Fruit fly (Drosophila melanogaster): ENCODE results near the gene PIG-B.

The PIG-B gene

DNA sequence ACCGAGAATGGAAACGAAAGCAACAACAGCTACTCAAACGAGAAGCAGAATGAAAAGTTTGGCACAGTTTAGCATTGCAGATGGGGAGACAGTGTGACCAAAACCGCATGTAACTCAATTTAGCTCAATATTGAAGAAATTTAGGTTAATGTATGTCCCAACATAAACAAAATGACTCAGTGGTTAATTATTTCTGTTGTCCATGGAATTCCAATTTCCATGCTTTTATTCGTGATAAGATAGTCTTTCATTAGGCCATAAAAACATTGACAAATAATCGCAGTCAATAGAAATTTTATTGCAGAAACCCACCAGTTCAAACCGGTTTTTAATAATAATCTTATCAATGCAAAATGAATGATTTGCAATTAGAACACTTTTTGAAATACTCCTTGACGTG is 9.2 kb upstream of the PIG-B start:
- peak; percentile 17 for TF ChIP-seq topi (GFP tag; optimal IDR thresholded peaks at IDR 0.05)
- no peak for TF ChIP-seq CG3919 (GFP tag; optimal IDR thresholded peaks at IDR 0.05)
- peak; percentile 7 for TF ChIP-seq CG6276 (GFP tag; optimal IDR thresholded peaks at IDR 0.05)
- peak; percentile 38 for TF ChIP-seq Hr4 (GFP tag; optimal IDR thresholded peaks at IDR 0.05)
- peak; percentile 13 for TF ChIP-seq OdsH (GFP tag; optimal IDR thresholded peaks at IDR 0.05)
- peak in 1 of 2 experiments; percentile 1 for TF ChIP-seq ss (GFP tag; optimal IDR thresholded peaks at IDR 0.05)
- peak; percentile 5 for TF ChIP-seq CG10669 (GFP tag; optimal IDR thresholded peaks at IDR 0.05)
- no peak for TF ChIP-seq CG11294 (GFP tag; IDR thresholded peaks at IDR 0.05)
- TF ChIP-seq Hr39 (GFP tag; optimal IDR thresholded peaks at IDR 0.05) = peak; percentile 17
- peak; percentile 46 for TF ChIP-seq CG32006 (GFP tag; optimal IDR thresholded peaks at IDR 0.05)
- peak; percentile 65 for TF ChIP-seq svp (GFP tag)
- TF ChIP-seq Eip78C (GFP tag) = peak; percentile 61
- no peak for TF ChIP-seq Lpt (GFP tag; optimal IDR thresholded peaks at IDR 0.05)
- peak; percentile 10 for TF ChIP-seq Met (GFP tag; optimal IDR thresholded peaks at IDR 0.05)
- no peak for TF ChIP-seq Hr38 (GFP tag; optimal IDR thresholded peaks at IDR 0.05)
- no peak for TF ChIP-seq Sox15 (GFP tag; optimal IDR thresholded peaks at IDR 0.05)
- peak; percentile 40 for TF ChIP-seq Eip93F (GFP tag; optimal IDR thresholded peaks at IDR 0.05)

DNA sequence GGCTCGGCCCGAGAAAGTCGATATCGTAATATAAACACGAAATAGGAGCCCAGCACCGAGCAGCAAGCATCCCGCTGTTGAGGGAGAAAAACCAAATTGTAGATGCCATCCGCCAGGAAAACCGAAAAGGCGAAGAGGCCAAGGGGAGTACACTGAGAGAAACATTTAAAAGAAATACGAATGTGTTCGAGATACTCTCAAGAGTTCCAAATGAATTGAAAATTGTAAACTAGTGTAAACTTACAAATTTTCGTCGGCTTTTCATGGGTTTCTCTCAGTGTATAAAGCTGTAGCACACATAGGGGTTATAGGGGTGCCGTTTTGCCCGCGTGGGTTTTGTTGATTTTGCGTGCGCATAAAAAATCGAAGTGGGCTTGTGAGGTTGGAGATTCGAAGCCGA is 8.4 kb upstream of the PIG-B start:
- TF ChIP-seq Lpt (GFP tag; optimal IDR thresholded peaks at IDR 0.05) (peak; percentile 49), CG32006 (GFP tag; optimal IDR thresholded peaks at IDR 0.05) (peak; percentile 78), CG15336 (GFP tag; IDR thresholded peaks at IDR 0.05) (peak; percentile 77), Eip78C (GFP tag) (peak; percentile 95), CG31627 (GFP tag; optimal IDR thresholded peaks at IDR 0.05) (peak; percentile 87), CG4318 (GFP tag; optimal IDR thresholded peaks at IDR 0.05) (peak; percentile 68), CG3919 (GFP tag; optimal IDR thresholded peaks at IDR 0.05) (peak; percentile 56), Sox14 (GFP tag; optimal IDR thresholded peaks at IDR 0.05) (peak; percentile 78), Hr4 (GFP tag; optimal IDR thresholded peaks at IDR 0.05) (peak; percentile 78), Ets21C (GFP tag; optimal IDR thresholded peaks at IDR 0.05) (peak; percentile 71), CG10669 (GFP tag; optimal IDR thresholded peaks at IDR 0.05) (peak; percentile 57), svp (GFP tag) (no peak), Met (GFP tag; optimal IDR thresholded peaks at IDR 0.05) (peak; percentile 87), lz (GFP tag; optimal IDR thresholded peaks at IDR 0.05) (peak; percentile 78), Blimp-1 (GFP tag; optimal IDR thresholded peaks at IDR 0.05) (no peak), CG9139 (GFP tag; optimal IDR thresholded peaks at IDR 0.05) (no peak), CG11762 (GFP tag; optimal IDR thresholded peaks at IDR 0.05; ENCODE audit: insufficient read depth) (no peak), CG8319 (GFP tag; optimal IDR thresholded peaks at IDR 0.05) (peak; percentile 63), CG6163 (GFP tag; IDR thresholded peaks at IDR 0.05) (peak; percentile 81), CG11902 (GFP tag; optimal IDR thresholded peaks at IDR 0.05) (peak; percentile 16), Eip75B (GFP tag; optimal IDR thresholded peaks at IDR 0.05) (peak; percentile 58), CG10631 (GFP tag; optimal IDR thresholded peaks at IDR 0.05) (peak; percentile 50), OdsH (GFP tag; optimal IDR thresholded peaks at IDR 0.05) (peak; percentile 78), Hr38 (GFP tag; optimal IDR thresholded peaks at IDR 0.05) (peak; percentile 8), CG34406 (GFP tag; optimal IDR thresholded peaks at IDR 0.05) (peak; percentile 66), CG6854 (GFP tag; optimal IDR thresholded peaks at IDR 0.05) (no peak), salr (GFP tag; optimal IDR thresholded peaks at IDR 0.05) (peak; percentile 55 to 57), CG6808 (GFP tag; optimal IDR thresholded peaks at IDR 0.05) (peak; percentile 50), eg (GFP tag; IDR thresholded peaks at IDR 0.05) (peak; percentile 82), CG6792 (GFP tag; optimal IDR thresholded peaks at IDR 0.05) (peak; percentile 78), spab (GFP tag; optimal IDR thresholded peaks at IDR 0.05) (peak; percentile 39), net (GFP tag; optimal IDR thresholded peaks at IDR 0.05) (no peak), esn (GFP tag; optimal IDR thresholded peaks at IDR 0.05) (peak; percentile 87), topi (GFP tag; optimal IDR thresholded peaks at IDR 0.05) (peak; percentile 47), CG16779 (tag; optimal IDR thresholded peaks at IDR 0.05) (no peak), Hr39 (GFP tag; optimal IDR thresholded peaks at IDR 0.05) (peak; percentile 88), CG11294 (GFP tag; IDR thresholded peaks at IDR 0.05) (peak; percentile 54), Ets96B (tag; optimal IDR thresholded peaks at IDR 0.05) (peak; percentile 43), fd85E (GFP tag; optimal IDR thresholded peaks at IDR 0.05) (no peak), fkh (GFP tag; optimal IDR thresholded peaks at IDR 0.05) (peak; percentile 45), Smox (GFP tag; optimal IDR thresholded peaks at IDR 0.05) (no peak), Eip93F (GFP tag; optimal IDR thresholded peaks at IDR 0.05) (peak; percentile 5), CG8119 (GFP tag; IDR thresholded peaks at IDR 0.05) (peak; percentile 70), CG1621 (tag; optimal IDR thresholded peaks at IDR 0.05) (peak; percentile 60), dsx (GFP tag; optimal IDR thresholded peaks at IDR 0.05; ENCODE audit: poor library complexity, severe bottlenecking) (peak; percentile 69)
